Fruit fly (Drosophila melanogaster) whole organism: Measurements from ENCODE around the gene CG14302.

Experiments
- CG8478 ChIP-seq: fragments of >200 bp; optimal IDR thresholded peaks from 2 replicates; lab custom pipeline; 2018; ENCODE audit warnings: inconsistent platforms
- Dll ChIP-seq: fragments of >200 bp; optimal IDR thresholded peaks from 2 replicates; lab custom pipeline; 2017
- pan ChIP-seq: fragments of >200 bp; optimal IDR thresholded peaks from 2 replicates; lab custom pipeline; 2017
- psq ChIP-seq: fragments of >200 bp; optimal IDR thresholded peaks from 2 replicates; lab custom pipeline; 2017
- usp ChIP-seq: fragments of >200 bp; optimal IDR thresholded peaks from 2 replicates; lab custom pipeline; 2017; ENCODE audit warnings: missing biosample characterization, missing genetic modification characterization, mixed read lengths

- TF ChIP-seq psq (lab: Kevin White, UChicago) = no peak
- TF ChIP-seq CG8478 (lab: Kevin White, UChicago) = no peak
- TF ChIP-seq pan = no peak
- TF ChIP-seq Dll = no peak
- no peak for TF ChIP-seq usp (GFP tag; lab: Kevin White, UChicago)
Measured at dm6 chr3R:18738086-18738485, 5.6 kb downstream of the CG14302 start.
